Fruit fly (Drosophila melanogaster) whole organism, wandering third instar larva: ENCODE measurements around the gene CG10031.

Experiments
- Abd-B ChIP-seq: fragments of >200 bp; optimal IDR thresholded peaks from 2 replicates; lab custom pipeline; 2017; ENCODE audit warnings: missing biosample characterization, missing genetic modification characterization
- CG32264 ChIP-seq: fragments of 200-800 bp; sonication (Bioruptor generic); optimal IDR thresholded peaks from 2 replicates; lab custom pipeline; 2016; ENCODE audit warnings: missing biosample characterization, missing genetic modification characterization
- CG9705 ChIP-seq: fragments of 200-800 bp; sonication (Bioruptor generic); optimal IDR thresholded peaks from 2 replicates; lab custom pipeline; 2018; ENCODE audit warnings: missing biosample characterization, mild to moderate bottlenecking, missing genetic modification characterization
- CrebA ChIP-seq: fragments of 200-800 bp; sonication (Bioruptor generic); optimal IDR thresholded peaks from 2 replicates; lab custom pipeline; 2016; ENCODE audit warnings: missing biosample characterization, mild to moderate bottlenecking, missing genetic modification characterization, borderline replicate concordance
- Dfd ChIP-seq: fragments of >200 bp; optimal IDR thresholded peaks from 2 replicates; lab custom pipeline; 2017; ENCODE audit warnings: missing biosample characterization, missing genetic modification characterization
- Dif ChIP-seq: fragments of 200-275, 200-300 bp; sonication (Bioruptor generic); optimal IDR thresholded peaks from 2 replicates; lab custom pipeline; 2018; ENCODE audit warnings: missing biosample characterization, missing genetic modification characterization; ENCODE audit not compliant: partially characterized antibody
- HLH106 ChIP-seq: fragments of 200-800 bp; optimal IDR thresholded peaks from 3 replicates; lab custom pipeline; 2019; ENCODE audit warnings: missing biosample characterization, mild to moderate bottlenecking, missing genetic modification characterization, moderate library complexity
- Hnf4 ChIP-seq: fragments of 200-800 bp; sonication (Bioruptor generic); optimal IDR thresholded peaks from 2 replicates; lab custom pipeline; 2016; ENCODE audit warnings: missing biosample characterization, mild to moderate bottlenecking, missing genetic modification characterization
- Hr78 ChIP-seq: fragments of >200 bp; optimal IDR thresholded peaks from 2 replicates; lab custom pipeline; 2017; ENCODE audit warnings: missing biosample characterization, missing genetic modification characterization
- Hr83 ChIP-seq: fragments of 200-300 bp; sonication (Bioruptor generic); optimal IDR thresholded peaks from 2 replicates; lab custom pipeline; 2016; ENCODE audit warnings: missing biosample characterization, mild to moderate bottlenecking, missing genetic modification characterization, moderate library complexity; ENCODE audit not compliant: poor library complexity, severe bottlenecking
- Jra ChIP-seq: sonication (Bioruptor generic); optimal IDR thresholded peaks from 2 replicates; lab custom pipeline; 2016; ENCODE audit warnings: missing biosample characterization, missing genetic modification characterization
- Mio ChIP-seq: sonication (Bioruptor generic); optimal IDR thresholded peaks from 2 replicates; lab custom pipeline; 2016; ENCODE audit warnings: missing biosample characterization, missing genetic modification characterization
- Myc ChIP-seq: fragments of >200 bp; optimal IDR thresholded peaks from 2 replicates; lab custom pipeline; 2017
- N ChIP-seq: fragments of >200 bp; optimal IDR thresholded peaks from 2 replicates; lab custom pipeline; 2018; ENCODE audit warnings: missing biosample characterization, missing external identifiers, missing genetic modification characterization
- Rel ChIP-seq, 2 experiments: fragments of 200-800 bp; sonication (Bioruptor generic) in 1 of 2; optimal IDR thresholded peaks; 2 replicates in 1 of 2; 3 replicates in 1 of 2; lab custom pipeline; 2016 to 2019; ENCODE audit warnings: mild to moderate bottlenecking in 2 of 2, missing biosample characterization in 2 of 2, missing genetic modification characterization in 2 of 2, moderate library complexity in 1 of 2
- Sp1 ChIP-seq: fragments of 200-800 bp; sonication (Bioruptor generic); optimal IDR thresholded peaks from 3 replicates; lab custom pipeline; 2019; ENCODE audit warnings: missing biosample characterization, mild to moderate bottlenecking, missing genetic modification characterization, moderate library complexity
- Vsx2 ChIP-seq: fragments of 200-300, 225-300 bp; sonication (Bioruptor generic); optimal IDR thresholded peaks from 2 replicates; lab custom pipeline; 2018; ENCODE audit warnings: missing biosample characterization, missing genetic modification characterization; ENCODE audit not compliant: partially characterized antibody
- br ChIP-seq: fragments of 200-800 bp; sonication (Bioruptor generic); optimal IDR thresholded peaks from 2 replicates; lab custom pipeline; 2016; ENCODE audit warnings: missing biosample characterization, missing genetic modification characterization
- brk ChIP-seq: fragments of 200-800 bp; sonication (Bioruptor generic); optimal IDR thresholded peaks from 2 replicates; lab custom pipeline; 2016; ENCODE audit warnings: missing biosample characterization, mild to moderate bottlenecking, missing genetic modification characterization
- dl ChIP-seq, 2 experiments: fragments of 175-275, 200-275 bp in 1 of 2; fragments of 200-275 bp in 1 of 2; sonication (Bioruptor generic); optimal IDR thresholded peaks; lab custom pipeline; 2018; ENCODE audit warnings: mild to moderate bottlenecking in 2 of 2, missing biosample characterization in 2 of 2, missing genetic modification characterization in 2 of 2, moderate library complexity in 2 of 2; ENCODE audit not compliant: partially characterized antibody in 2 of 2, insufficient read depth in 1 of 2
- dmrt93B ChIP-seq: fragments of 200-800 bp; sonication (Bioruptor generic); optimal IDR thresholded peaks from 2 replicates; lab custom pipeline; 2018; ENCODE audit warnings: missing biosample characterization, mild to moderate bottlenecking, missing genetic modification characterization
- dsf ChIP-seq: sonication (Bioruptor generic); optimal IDR thresholded peaks from 2 replicates; lab custom pipeline; 2016; ENCODE audit warnings: missing biosample characterization, missing genetic modification characterization, borderline replicate concordance
- ey ChIP-seq: fragments of 200-800 bp; sonication (Bioruptor generic); optimal IDR thresholded peaks from 2 replicates; lab custom pipeline; 2016; ENCODE audit warnings: missing biosample characterization, missing genetic modification characterization
- h ChIP-seq: fragments of 200-800 bp; sonication (Bioruptor generic); optimal IDR thresholded peaks from 3 replicates; lab custom pipeline; 2016; ENCODE audit warnings: missing biosample characterization, mild to moderate bottlenecking, missing genetic modification characterization
- lola ChIP-seq: fragments of >200 bp; optimal IDR thresholded peaks from 2 replicates; lab custom pipeline; 2017; ENCODE audit warnings: missing biosample characterization, missing genetic modification characterization
- pan ChIP-seq: fragments of >200 bp; optimal IDR thresholded peaks from 2 replicates; lab custom pipeline; 2017
- psq ChIP-seq: fragments of 200-800 bp; sonication (Bioruptor generic); optimal IDR thresholded peaks from 3 replicates; lab custom pipeline; 2017; ENCODE audit warnings: missing biosample characterization, mild to moderate bottlenecking, missing genetic modification characterization, moderate library complexity
- sage ChIP-seq: fragments of 200-800 bp; sonication (Bioruptor generic); optimal IDR thresholded peaks from 2 replicates; lab custom pipeline; 2016; ENCODE audit warnings: missing biosample characterization, mild to moderate bottlenecking, missing genetic modification characterization
- sv ChIP-seq: fragments of 200-800 bp; sonication (Bioruptor generic); optimal IDR thresholded peaks from 3 replicates; lab custom pipeline; 2016; ENCODE audit warnings: missing biosample characterization, missing genetic modification characterization
- usp ChIP-seq: fragments of >200 bp; optimal IDR thresholded peaks from 2 replicates; lab custom pipeline; 2017; ENCODE audit warnings: missing biosample characterization, missing genetic modification characterization
- woc ChIP-seq: sonication (Bioruptor generic); optimal IDR thresholded peaks from 2 replicates; lab custom pipeline; 2016; ENCODE audit warnings: missing biosample characterization, mild to moderate bottlenecking, missing genetic modification characterization

Gene CG10031

DNA sequence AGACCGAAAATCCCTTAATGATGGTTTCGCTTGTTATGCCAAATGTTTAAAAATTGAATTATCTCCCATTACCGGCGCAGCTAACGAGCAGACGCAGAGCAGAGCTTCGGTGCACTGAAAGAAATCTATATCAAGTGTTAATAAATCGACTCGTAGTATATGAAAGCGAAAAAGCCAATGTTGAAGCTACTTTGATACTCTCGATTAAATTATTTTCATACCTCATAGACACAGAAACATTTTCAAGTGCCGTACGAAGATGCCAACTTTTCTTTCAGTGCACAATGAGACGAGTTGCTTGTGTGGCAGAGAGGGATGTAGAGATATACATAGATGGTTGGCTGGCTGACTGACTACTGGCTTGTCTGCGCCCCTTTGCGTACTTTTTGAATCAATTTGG lies 23.1 kb downstream of the CG10031 start:
- TF ChIP-seq pan: no peak
- TF ChIP-seq Rel (GFP tag; optimal IDR thresholded peaks at IDR 0.05; lab: Kevin White, UChicago): no peak
- TF ChIP-seq Rel (tag; optimal IDR thresholded peaks at IDR 0.05; lab: Kevin White, UChicago): no peak
- no peak for TF ChIP-seq N (GFP tag; lab: Kevin White, UChicago)
- no peak for TF ChIP-seq HLH106 (tag; lab: Kevin White, UChicago)
- TF ChIP-seq, all 38 proteins: peak for 0

DNA sequence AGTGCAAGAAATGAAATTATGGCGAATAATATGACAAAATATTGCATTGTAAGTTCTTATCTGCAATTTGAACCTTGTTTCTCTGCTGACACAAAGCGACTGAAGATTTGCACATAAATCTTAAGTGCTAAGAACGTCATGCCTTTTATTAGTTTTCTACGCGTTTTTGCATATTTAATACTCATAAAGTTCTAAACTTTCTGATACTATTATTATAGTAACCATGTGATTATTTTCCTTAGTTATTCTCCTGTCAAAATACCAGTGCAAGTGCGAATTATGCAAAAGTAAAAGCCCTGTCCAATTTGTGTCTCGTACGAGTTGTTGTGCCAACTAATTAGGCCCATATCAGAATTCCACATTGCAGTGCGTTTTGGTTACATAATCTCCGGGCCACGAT lies 28.4 kb downstream of the CG10031 start, which contains the start of gene Sfp24Bc:
Sfp24Bc (minus strand) TSS at position 101 of the 400 bp plus-strand sequence.
- TF ChIP-seq sage (GFP tag; lab: Kevin White, UChicago) (no peak), usp (GFP tag; lab: Kevin White, UChicago) (no peak), dmrt93B (no peak), Mio (no peak), CG32264 (GFP tag; lab: Kevin White, UChicago) (no peak), h (no peak), brk (GFP tag; lab: Kevin White, UChicago) (no peak), ey (no peak), woc (GFP tag; lab: Kevin White, UChicago) (no peak), N (GFP tag; lab: Kevin White, UChicago) (no peak), br (no peak), Dif (GFP tag; lab: Kevin White, UChicago) (no peak), Myc (lab: Kevin White, UChicago) (no peak), Jra (no peak), Vsx2 (no peak), sv (GFP tag; lab: Kevin White, UChicago) (no peak), Sp1 (GFP tag; lab: Kevin White, UChicago) (no peak), Dfd (GFP tag; lab: Kevin White, UChicago) (no peak), Hr83 (GFP tag; lab: Kevin White, UChicago) (no peak)
- TF ChIP-seq, all 38 proteins: peak for 0

DNA sequence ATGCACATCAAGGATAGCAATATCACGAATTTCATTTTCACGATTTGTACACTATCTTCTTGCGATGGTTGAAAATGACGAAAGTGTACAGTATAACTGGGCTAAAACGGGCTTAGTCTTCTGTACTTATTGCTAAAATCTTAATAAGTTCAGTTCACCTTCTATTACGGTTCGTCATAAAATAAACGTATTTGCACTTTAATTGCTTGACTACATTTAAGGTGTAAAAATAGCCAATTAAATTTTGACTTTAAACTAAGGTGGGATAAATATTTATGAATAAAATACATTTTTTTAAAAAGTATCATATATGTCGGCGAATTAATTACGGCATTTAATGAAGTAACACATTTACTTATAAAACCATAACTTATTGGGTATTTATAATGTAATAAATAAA lies 29.2 kb downstream of the CG10031 start, which contains the start of gene Sfp24Bb:
Sfp24Bb (minus strand) TSS at position 101 of the 400 bp plus-strand sequence.
- TF ChIP-seq usp (GFP tag; lab: Kevin White, UChicago) (no peak), dsf (GFP tag; lab: Kevin White, UChicago) (no peak), Mio (no peak), psq (GFP tag; lab: Kevin White, UChicago) (no peak), dl (GFP tag; optimal IDR thresholded peaks at IDR 0.05; lab: Kevin White, UChicago; ENCODE audit: insufficient read depth in 1 of 2, partially characterized antibody in 2 of 2) (no peak), woc (GFP tag; lab: Kevin White, UChicago) (no peak), CG9705 (no peak), Dfd (GFP tag; lab: Kevin White, UChicago) (no peak), br (no peak), HLH106 (tag; lab: Kevin White, UChicago) (no peak), sv (GFP tag; lab: Kevin White, UChicago) (no peak), CrebA (GFP tag; lab: Kevin White, UChicago) (no peak), Jra (no peak), Abd-B (GFP tag; lab: Kevin White, UChicago) (no peak), CG32264 (GFP tag; lab: Kevin White, UChicago) (no peak)

DNA sequence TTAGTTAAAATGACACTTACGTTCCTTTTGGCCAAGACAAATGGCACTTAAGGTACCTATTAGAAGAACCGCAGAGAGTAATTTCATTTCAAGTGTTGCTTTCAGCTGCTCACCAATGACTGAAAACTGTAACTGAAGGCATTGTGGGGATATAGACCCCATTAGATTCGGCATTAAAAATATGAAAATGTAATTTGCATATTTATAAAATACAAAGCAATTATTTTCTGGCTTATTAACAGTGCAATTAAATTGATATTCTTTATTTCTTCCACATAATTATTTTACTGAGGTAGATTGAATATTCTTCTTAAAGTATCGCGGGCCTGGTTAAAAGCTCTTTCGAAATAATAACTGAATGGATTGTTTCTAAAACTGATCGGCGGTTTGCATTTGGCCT lies 29.9 kb downstream of the CG10031 start, which contains the start of gene Sfp24Bd:
Sfp24Bd (minus strand) TSS at position 101 of the 400 bp plus-strand sequence.
- TF ChIP-seq Myc (lab: Kevin White, UChicago): no peak
- no peak for TF ChIP-seq brk (GFP tag; lab: Kevin White, UChicago)
- TF ChIP-seq Dfd (GFP tag; lab: Kevin White, UChicago): no peak
- no peak for TF ChIP-seq ey
- TF ChIP-seq lola: no peak
- no peak for TF ChIP-seq dl (GFP tag; optimal IDR thresholded peaks at IDR 0.05; lab: Kevin White, UChicago; ENCODE audit: insufficient read depth in 1 of 2, partially characterized antibody in 2 of 2)
- TF ChIP-seq CG9705: no peak

DNA sequence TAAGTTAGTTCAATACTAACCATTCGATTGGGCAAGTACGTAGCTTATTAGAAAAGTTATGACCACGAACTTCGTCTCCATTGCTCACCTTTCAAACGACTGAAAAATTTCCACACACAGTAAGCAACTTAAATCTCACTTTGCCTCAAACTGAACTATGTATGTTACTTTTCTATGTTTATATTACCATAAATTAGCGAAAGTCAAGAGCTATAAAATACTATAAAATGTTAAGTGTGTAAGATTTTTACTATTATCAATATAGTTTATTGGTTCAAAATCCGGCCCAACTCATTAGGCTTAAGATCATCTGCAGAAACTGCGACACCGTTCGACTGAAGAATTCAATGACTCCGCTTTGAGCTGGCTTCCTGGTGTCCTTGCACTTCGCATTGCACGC lies 30.4 kb downstream of the CG10031 start, which contains the start of gene Sfp24Ba:
Sfp24Ba (minus strand) TSS at position 101 of the 400 bp plus-strand sequence.
- TF ChIP-seq Hr78 (no peak), sage (GFP tag; lab: Kevin White, UChicago) (no peak), Hnf4 (GFP tag; lab: Kevin White, UChicago) (no peak), psq (GFP tag; lab: Kevin White, UChicago) (no peak)
